Worm (Caenorhabditis elegans) whole organism, L3 larva: ENCODE measurements around the gene zig-2.

Source experiments
- R02D3.7 ChIP-seq: fragments of 150-350 bp; optimal IDR thresholded peaks from 2 replicates; lab custom pipeline; 2014; ENCODE audit warnings: missing biosample characterization, missing genetic modification characterization
- ZK546.5 ChIP-seq: sonication (generic microtip); optimal IDR thresholded peaks from 2 replicates; lab custom pipeline; 2017; ENCODE audit warnings: missing biosample characterization, missing genetic modification characterization
- aly-2 ChIP-seq: fragments of 150-350 bp; optimal IDR thresholded peaks from 2 replicates; lab custom pipeline; 2014; ENCODE audit warnings: missing biosample characterization, missing genetic modification characterization
- ama-1 ChIP-seq: fragments of 150-350 bp; optimal IDR thresholded peaks from 2 replicates; lab custom pipeline; 2018
- ceh-16 ChIP-seq: sonication (generic microtip); optimal IDR thresholded peaks from 2 replicates; lab custom pipeline; 2017; ENCODE audit warnings: missing biosample characterization, missing genetic modification characterization
- ceh-28 ChIP-seq: fragments of 150-350 bp; optimal IDR thresholded peaks from 2 replicates; lab custom pipeline; 2014; ENCODE audit warnings: missing biosample characterization, missing genetic modification reagents, missing genetic modification characterization
- ceh-82 ChIP-seq: fragments of 150-350 bp; optimal IDR thresholded peaks from 2 replicates; lab custom pipeline; 2014; ENCODE audit warnings: missing biosample characterization, missing genetic modification characterization
- ceh-9 ChIP-seq: sonication (generic microtip); optimal IDR thresholded peaks from 2 replicates; lab custom pipeline; 2018; ENCODE audit warnings: missing biosample characterization, missing genetic modification characterization
- daf-12 ChIP-seq: fragments of 150-350 bp; optimal IDR thresholded peaks from 2 replicates; lab custom pipeline; 2014; ENCODE audit warnings: missing biosample characterization, missing genetic modification reagents, missing genetic modification characterization
- elt-1 ChIP-seq: fragments of 150-350 bp; optimal IDR thresholded peaks from 2 replicates; lab custom pipeline; 2014; ENCODE audit warnings: missing biosample characterization, missing genetic modification characterization
- elt-2 ChIP-seq: sonication (generic microtip); optimal IDR thresholded peaks from 2 replicates; lab custom pipeline; 2016; ENCODE audit warnings: missing genetic modification reagents, mild to moderate bottlenecking, missing genetic modification characterization, missing compliant biosample characterization
- eor-1 ChIP-seq, 2 experiments: fragments of 150-350 bp; optimal IDR thresholded peaks; 2 replicates each; lab custom pipeline; 2014 to 2018; ENCODE audit warnings: missing biosample characterization in 2 of 2, missing genetic modification characterization in 2 of 2
- fkh-2 ChIP-seq: fragments of 150-350 bp; optimal IDR thresholded peaks from 2 replicates; lab custom pipeline; 2014; ENCODE audit warnings: missing biosample characterization, missing genetic modification reagents, missing genetic modification characterization
- hmg-11 ChIP-seq: sonication (generic microtip); optimal IDR thresholded peaks from 2 replicates; lab custom pipeline; 2016; ENCODE audit warnings: missing genetic modification characterization, missing compliant biosample characterization
- jun-1 ChIP-seq: fragments of 150-350 bp; optimal IDR thresholded peaks from 2 replicates; lab custom pipeline; 2014; ENCODE audit warnings: missing biosample characterization, missing genetic modification reagents, missing genetic modification characterization
- lin-15B ChIP-seq: fragments of 150-350 bp; optimal IDR thresholded peaks from 2 replicates; lab custom pipeline; 2014; ENCODE audit warnings: missing biosample characterization, missing genetic modification characterization
- lin-39 ChIP-seq: fragments of 150-350 bp; optimal IDR thresholded peaks from 2 replicates; lab custom pipeline; 2018; ENCODE audit warnings: missing biosample characterization, missing genetic modification reagents, missing genetic modification characterization
- lsy-12 ChIP-seq: sonication (generic microtip); optimal IDR thresholded peaks from 2 replicates; lab custom pipeline; 2016; ENCODE audit warnings: mild to moderate bottlenecking, missing genetic modification characterization, missing compliant biosample characterization
- mdl-1 ChIP-seq: fragments of 150-350 bp; optimal IDR thresholded peaks from 2 replicates; lab custom pipeline; 2014; ENCODE audit warnings: missing biosample characterization, missing genetic modification characterization
- mml-1 ChIP-seq: fragments of 150-350 bp; sonication (generic microtip); optimal IDR thresholded peaks from 3 replicates; lab custom pipeline; 2014; ENCODE audit warnings: missing biosample characterization, missing genetic modification characterization
- nfya-1 ChIP-seq: sonication (generic microtip); optimal IDR thresholded peaks from 2 replicates; lab custom pipeline; 2017; ENCODE audit warnings: missing genetic modification characterization, mild to moderate bottlenecking, missing compliant biosample characterization, antibody characterized with exemption, moderate library complexity; ENCODE audit not compliant: insufficient read depth
- nhr-11 ChIP-seq: fragments of 150-350 bp; optimal IDR thresholded peaks from 2 replicates; lab custom pipeline; 2014; ENCODE audit warnings: missing biosample characterization, missing genetic modification characterization
- nhr-12 ChIP-seq: fragments of 150-350 bp; optimal IDR thresholded peaks from 2 replicates; lab custom pipeline; 2014; ENCODE audit warnings: missing biosample characterization, missing genetic modification characterization
- nhr-23 ChIP-seq: fragments of 150-350 bp; optimal IDR thresholded peaks from 2 replicates; lab custom pipeline; 2014; ENCODE audit warnings: missing biosample characterization, missing genetic modification reagents, missing genetic modification characterization
- nhr-237 ChIP-seq: fragments of 150-350 bp; optimal IDR thresholded peaks from 2 replicates; lab custom pipeline; 2014; ENCODE audit warnings: missing biosample characterization, missing genetic modification characterization
- nhr-25 ChIP-seq: sonication (generic microtip); optimal IDR thresholded peaks from 2 replicates; lab custom pipeline; 2017; ENCODE audit warnings: missing biosample characterization, missing genetic modification characterization
- nhr-43 ChIP-seq: sonication (generic microtip); optimal IDR thresholded peaks from 2 replicates; lab custom pipeline; 2016; ENCODE audit warnings: mild to moderate bottlenecking, missing genetic modification characterization, missing compliant biosample characterization; ENCODE audit not compliant: poor library complexity, severe bottlenecking
- nhr-76 ChIP-seq: fragments of 150-350 bp; sonication (generic microtip); optimal IDR thresholded peaks from 5 replicates; lab custom pipeline; 2014; ENCODE audit warnings: missing biosample characterization, missing genetic modification characterization
- nhr-77 ChIP-seq: fragments of 150-350 bp; optimal IDR thresholded peaks from 2 replicates; lab custom pipeline; 2014; ENCODE audit warnings: missing biosample characterization, missing genetic modification characterization
- pha-4 ChIP-seq: fragments of 150-350 bp; optimal IDR thresholded peaks from 2 replicates; lab custom pipeline; 2014; ENCODE audit warnings: missing biosample characterization, missing genetic modification reagents, missing genetic modification characterization
- pqm-1 ChIP-seq: fragments of 150-350 bp; optimal IDR thresholded peaks from 2 replicates; lab custom pipeline; 2017; ENCODE audit warnings: missing biosample characterization, missing genetic modification characterization, inconsistent platforms
- sea-2 ChIP-seq: fragments of 150-350 bp; sonication (generic microtip); optimal IDR thresholded peaks from 4 replicates; lab custom pipeline; 2014; ENCODE audit warnings: missing biosample characterization, missing genetic modification reagents, missing genetic modification characterization
- skn-1 ChIP-seq: fragments of 150-350 bp; optimal IDR thresholded peaks from 2 replicates; lab custom pipeline; 2014; ENCODE audit warnings: missing biosample characterization, missing genetic modification characterization
- snpc-4 ChIP-seq: fragments of 150-350 bp; optimal IDR thresholded peaks from 2 replicates; lab custom pipeline; 2014; ENCODE audit warnings: missing biosample characterization, missing genetic modification characterization
- tbx-2 ChIP-seq: sonication (generic microtip); optimal IDR thresholded peaks from 2 replicates; lab custom pipeline; 2016; ENCODE audit warnings: mild to moderate bottlenecking, missing genetic modification characterization, missing compliant biosample characterization
- unc-62 ChIP-seq: fragments of 150-350 bp; sonication (generic microtip); optimal IDR thresholded peaks from 4 replicates; lab custom pipeline; 2014; ENCODE audit warnings: missing biosample characterization, missing genetic modification reagents, missing genetic modification characterization
- zag-1 ChIP-seq: fragments of 150-350 bp; optimal IDR thresholded peaks from 2 replicates; lab custom pipeline; 2014; ENCODE audit warnings: missing biosample characterization, missing genetic modification characterization
- ztf-11 ChIP-seq: fragments of 150-350 bp; optimal IDR thresholded peaks from 2 replicates; lab custom pipeline; 2014; ENCODE audit warnings: missing biosample characterization, missing genetic modification characterization
- ztf-4 ChIP-seq: fragments of 150-350 bp; optimal IDR thresholded peaks from 2 replicates; lab custom pipeline; 2014; ENCODE audit warnings: missing biosample characterization, missing genetic modification characterization

The zig-2 gene

DNA sequence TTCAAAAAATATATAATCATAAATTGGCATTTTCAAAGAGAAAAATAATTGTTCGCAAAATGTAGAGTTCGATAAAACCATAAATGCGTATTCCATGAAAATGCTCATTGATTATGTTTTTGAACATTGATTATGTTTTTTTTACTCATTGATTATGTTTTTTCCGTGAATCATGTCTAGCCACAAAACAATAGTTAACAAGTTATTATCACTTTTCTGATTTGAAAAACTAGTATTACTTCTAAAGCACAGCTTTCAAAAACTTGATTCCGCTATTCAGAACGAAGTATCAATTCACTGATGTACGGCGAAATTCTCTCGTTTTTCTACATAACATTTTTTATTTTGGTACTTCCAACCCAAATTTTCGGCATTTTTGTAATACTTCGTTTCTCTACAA is 5.4 kb downstream of the zig-2 start, which contains the start of gene srd-48:
Gene srd-48 (plus strand): TSS at position 301 of the 400 bp plus-strand sequence.
- TF ChIP-seq pha-4 (tag; lab: Kevin White, UChicago): no peak
- no peak for TF ChIP-seq hmg-11 (tag; lab: Kevin White, UChicago)
- no peak for TF ChIP-seq elt-1 (tag; lab: Kevin White, UChicago)
- TF ChIP-seq zag-1 (tag; lab: Kevin White, UChicago): no peak
- TF ChIP-seq nhr-25 (tag; lab: Kevin White, UChicago): no peak

DNA sequence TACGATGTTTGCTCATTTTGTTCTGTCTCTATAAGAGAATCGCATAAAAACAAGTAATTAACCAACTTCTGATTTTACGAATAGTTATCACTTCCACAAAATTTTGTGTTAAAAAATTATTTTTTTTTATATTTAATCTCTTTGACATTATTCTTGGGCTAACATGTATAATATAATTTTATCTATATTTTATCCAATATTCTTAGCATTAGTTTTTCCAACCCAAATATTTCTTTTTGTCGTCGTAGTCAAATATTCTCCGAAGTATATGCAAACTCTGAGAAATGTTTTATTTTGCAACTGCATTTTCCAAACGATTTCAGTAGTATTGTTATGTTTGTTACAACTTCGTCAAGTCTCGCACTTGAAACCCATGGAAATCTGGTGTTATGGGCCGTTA is 7.8 kb downstream of the zig-2 start, which contains the start of gene srd-47:
Gene srd-47 (plus strand): TSS at position 164 of the 400 bp plus-strand sequence.
- no peak for TF ChIP-seq nhr-237
- no peak for TF ChIP-seq nhr-77 (tag; lab: Kevin White, UChicago)
- TF ChIP-seq mdl-1 (tag; lab: Kevin White, UChicago): no peak
- no peak for TF ChIP-seq ceh-82 (tag; lab: Kevin White, UChicago)
- TF ChIP-seq lin-15B (tag; lab: Kevin White, UChicago): no peak
- no peak for TF ChIP-seq ceh-28
- no peak for TF ChIP-seq nhr-11 (tag; lab: Kevin White, UChicago)
- TF ChIP-seq mml-1: no peak
- TF ChIP-seq nhr-12 (tag; lab: Kevin White, UChicago): no peak
- TF ChIP-seq pha-4 (tag; lab: Kevin White, UChicago): no peak
- TF ChIP-seq eor-1 (tag; optimal IDR thresholded peaks at IDR 0.05; lab: Kevin White, UChicago): no peak
- no peak for TF ChIP-seq nhr-23 (tag; lab: Kevin White, UChicago)
- no peak for TF ChIP-seq pqm-1
- TF ChIP-seq nfya-1 (tag; lab: Kevin White, UChicago): no peak
- no peak for TF ChIP-seq daf-12
- no peak for TF ChIP-seq unc-62 (GFP tag; lab: Kevin White, UChicago)
- TF ChIP-seq ama-1 (lab: Kevin White, UChicago): no peak
- no peak for TF ChIP-seq tbx-2 (tag; lab: Kevin White, UChicago)
- TF ChIP-seq aly-2: no peak

DNA sequence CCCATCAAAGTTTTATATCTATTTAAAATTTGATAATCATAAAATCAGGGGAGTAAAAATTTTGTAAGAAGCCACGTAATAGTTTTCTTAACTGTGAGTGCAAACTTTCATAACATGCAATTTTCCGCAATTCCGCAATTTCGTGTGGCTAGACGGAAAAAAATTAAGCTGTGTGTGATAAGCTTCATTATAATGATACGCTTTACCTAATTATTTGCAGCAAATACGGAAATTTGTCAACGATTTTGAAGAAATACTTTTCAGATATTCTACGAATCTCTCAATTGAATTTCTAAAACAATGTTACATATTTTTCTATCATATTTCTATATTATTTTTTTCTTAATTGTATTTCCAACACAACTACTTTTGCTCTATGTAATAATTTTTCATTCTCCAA is 9.4 kb downstream of the zig-2 start, which contains the start of gene srd-46:
Gene srd-46 (plus strand): TSS at position 301 of the 400 bp plus-strand sequence.
- TF ChIP-seq ztf-11 (tag; lab: Kevin White, UChicago) (no peak), elt-2 (tag; lab: Kevin White, UChicago) (no peak), ztf-4 (tag; lab: Kevin White, UChicago) (no peak), mdl-1 (tag; lab: Kevin White, UChicago) (no peak), ceh-28 (no peak)

DNA sequence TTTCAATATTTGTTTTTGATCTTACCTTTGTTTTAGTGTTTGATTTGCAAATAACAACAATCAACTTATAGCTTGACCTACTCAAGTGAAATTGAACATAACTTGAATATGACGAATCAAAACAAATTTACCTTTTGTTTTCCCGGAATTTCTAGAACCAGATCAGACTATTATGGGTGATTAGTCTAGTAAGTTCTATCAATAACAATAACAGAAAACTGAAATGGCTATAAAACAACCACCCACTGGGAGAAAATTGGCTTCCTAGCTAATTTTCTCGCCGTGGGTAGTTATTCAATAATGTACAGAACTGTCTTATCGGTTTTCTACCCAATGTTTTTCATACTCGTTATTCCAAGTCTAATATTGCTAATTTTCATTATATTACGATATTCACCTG is 12.6 kb downstream of the zig-2 start, which contains the start of gene srd-45:
Gene srd-45 (plus strand): TSS at position 301 of the 400 bp plus-strand sequence.
- TF ChIP-seq skn-1 (tag; lab: Kevin White, UChicago) (no peak), elt-2 (tag; lab: Kevin White, UChicago) (no peak), pha-4 (tag; lab: Kevin White, UChicago) (no peak), ceh-28 (no peak), unc-62 (GFP tag; lab: Kevin White, UChicago) (no peak), lsy-12 (no peak), fkh-2 (tag; lab: Kevin White, UChicago) (no peak), nhr-237 (no peak), sea-2 (GFP tag; lab: Kevin White, UChicago) (no peak), nhr-43 (tag; lab: Kevin White, UChicago) (no peak), ceh-9 (tag; lab: Kevin White, UChicago) (no peak), nhr-12 (tag; lab: Kevin White, UChicago) (no peak), ZK546.5 (tag; lab: Kevin White, UChicago) (no peak), nhr-76 (tag; lab: Kevin White, UChicago) (no peak), hmg-11 (tag; lab: Kevin White, UChicago) (no peak), nhr-23 (tag; lab: Kevin White, UChicago) (no peak), eor-1 (tag; optimal IDR thresholded peaks at IDR 0.05; lab: Kevin White, UChicago) (no peak), snpc-4 (no peak)

DNA sequence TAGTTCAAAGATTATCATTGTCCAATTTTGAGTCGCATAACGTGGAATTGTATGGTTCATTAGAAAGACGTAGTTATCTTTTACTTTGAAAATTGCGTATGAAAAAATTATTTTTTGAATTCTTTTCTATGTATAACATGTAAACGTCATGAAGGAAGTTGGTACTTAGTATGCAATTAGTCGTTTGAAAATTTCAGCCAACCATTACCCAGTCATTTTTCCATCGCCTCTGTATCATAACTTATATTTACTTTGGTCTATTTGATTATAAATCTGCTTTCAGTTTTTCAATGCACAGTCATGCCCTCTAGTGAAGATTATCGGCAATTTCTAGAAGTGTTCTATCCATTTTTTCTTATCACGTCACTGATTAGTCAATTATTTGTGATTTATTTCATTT is 14.8 kb downstream of the zig-2 start, which contains the start of gene srd-41:
Gene srd-41 (plus strand): TSS at position 301 of the 400 bp plus-strand sequence.
- TF ChIP-seq ztf-4 (tag; lab: Kevin White, UChicago) (no peak), nhr-76 (tag; lab: Kevin White, UChicago) (no peak), nhr-12 (tag; lab: Kevin White, UChicago) (no peak), nfya-1 (tag; lab: Kevin White, UChicago) (no peak), ceh-16 (tag; lab: Kevin White, UChicago) (no peak), R02D3.7 (no peak), ceh-28 (no peak), mml-1 (no peak), mdl-1 (tag; lab: Kevin White, UChicago) (no peak), lin-39 (tag; lab: Kevin White, UChicago) (no peak), eor-1 (tag; optimal IDR thresholded peaks at IDR 0.05; lab: Kevin White, UChicago) (no peak), jun-1 (tag; lab: Kevin White, UChicago) (no peak), pqm-1 (no peak), skn-1 (tag; lab: Kevin White, UChicago) (no peak), elt-1 (tag; lab: Kevin White, UChicago) (no peak), hmg-11 (tag; lab: Kevin White, UChicago) (no peak), ceh-9 (tag; lab: Kevin White, UChicago) (no peak), zag-1 (tag; lab: Kevin White, UChicago) (no peak)
